Worm (Caenorhabditis elegans) whole organism, late embryonic: ENCODE data around the gene ZK813.5.

Source experiments
- C08G9.2 ChIP-seq: sonication (generic microtip); optimal IDR thresholded peaks from 2 replicates; lab custom pipeline; 2016; ENCODE audit warnings: mild to moderate bottlenecking, missing genetic modification characterization, moderate library complexity, missing compliant biosample characterization
- F13H6.1 ChIP-seq: sonication (generic microtip); optimal IDR thresholded peaks from 2 replicates; lab custom pipeline; 2016; ENCODE audit warnings: missing genetic modification characterization, missing compliant biosample characterization
- K09A11.1 ChIP-seq: sonication (generic microtip); optimal IDR thresholded peaks from 2 replicates; lab custom pipeline; 2017; ENCODE audit warnings: antibody characterized with exemption, mild to moderate bottlenecking, missing genetic modification characterization, missing compliant biosample characterization; ENCODE audit not compliant: insufficient read depth
- ama-1 ChIP-seq: fragments of 150-350 bp; optimal IDR thresholded peaks from 2 replicates; lab custom pipeline; 2014
- ceh-14 ChIP-seq: sonication (generic microtip); optimal IDR thresholded peaks from 2 replicates; lab custom pipeline; 2016; ENCODE audit warnings: missing genotype, missing genetic modification characterization, missing compliant biosample characterization
- ceh-2 ChIP-seq: sonication (generic microtip); optimal IDR thresholded peaks from 2 replicates; lab custom pipeline; 2016; ENCODE audit warnings: missing genotype, missing genetic modification characterization, missing compliant biosample characterization
- ceh-22 ChIP-seq: sonication (generic microtip); optimal IDR thresholded peaks from 2 replicates; lab custom pipeline; 2017; ENCODE audit warnings: missing biosample characterization, missing genetic modification characterization
- ceh-24 ChIP-seq: sonication (generic microtip); optimal IDR thresholded peaks from 2 replicates; lab custom pipeline; 2016; ENCODE audit warnings: mild to moderate bottlenecking, missing genetic modification characterization, missing compliant biosample characterization
- ceh-30 ChIP-seq: fragments of 150-350 bp; optimal IDR thresholded peaks from 2 replicates; lab custom pipeline; 2014; ENCODE audit warnings: missing biosample characterization, missing genetic modification characterization
- ceh-31 ChIP-seq: sonication (generic microtip); optimal IDR thresholded peaks from 2 replicates; lab custom pipeline; 2016; ENCODE audit warnings: missing genetic modification characterization, missing compliant biosample characterization
- ceh-34 ChIP-seq: sonication (generic microtip); optimal IDR thresholded peaks from 2 replicates; lab custom pipeline; 2016; ENCODE audit warnings: mild to moderate bottlenecking, missing genetic modification characterization, missing compliant biosample characterization
- ceh-45 ChIP-seq: fragments of 200-800 bp; sonication (Bioruptor generic); IDR thresholded peaks from 2 replicates; pipeline ENCODE4 v1.3.6; 2022; ENCODE audit warnings: missing genetic modification reagents, missing genetic modification characterization, missing compliant biosample characterization
- ceh-6 ChIP-seq: fragments of 200-800 bp; sonication (Bioruptor generic); optimal IDR thresholded peaks from 2 replicates; lab custom pipeline; 2018; ENCODE audit warnings: mild to moderate bottlenecking, missing genetic modification characterization, missing compliant biosample characterization
- ceh-9 ChIP-seq: sonication (generic microtip); optimal IDR thresholded peaks from 2 replicates; lab custom pipeline; 2016; ENCODE audit warnings: mild to moderate bottlenecking, missing genetic modification characterization, inconsistent platforms, missing compliant biosample characterization
- che-1 ChIP-seq: sonication (generic microtip); optimal IDR thresholded peaks from 2 replicates; lab custom pipeline; 2016; ENCODE audit warnings: mild to moderate bottlenecking, missing genetic modification characterization, missing compliant biosample characterization
- dve-1 ChIP-seq: sonication (generic microtip); optimal IDR thresholded peaks from 2 replicates; lab custom pipeline; 2017; ENCODE audit warnings: antibody characterized with exemption, mild to moderate bottlenecking, missing genetic modification characterization, missing compliant biosample characterization
- ets-4 ChIP-seq: sonication (generic microtip); optimal IDR thresholded peaks from 2 replicates; lab custom pipeline; 2016; ENCODE audit warnings: missing genetic modification characterization, missing compliant biosample characterization
- fax-1 ChIP-seq: sonication (generic microtip); optimal IDR thresholded peaks from 2 replicates; lab custom pipeline; 2016; ENCODE audit warnings: missing genotype, missing genetic modification characterization, missing compliant biosample characterization
- fkh-10 ChIP-seq: fragments of 150-350 bp; optimal IDR thresholded peaks from 2 replicates; lab custom pipeline; 2014; ENCODE audit warnings: missing biosample characterization, missing genetic modification reagents, missing genetic modification characterization
- gmeb-2 ChIP-seq: sonication (generic microtip); optimal IDR thresholded peaks from 2 replicates; lab custom pipeline; 2016; ENCODE audit warnings: missing genetic modification characterization, inconsistent platforms, missing compliant biosample characterization
- hlh-6 ChIP-seq: sonication (generic microtip); optimal IDR thresholded peaks from 2 replicates; lab custom pipeline; 2016; ENCODE audit warnings: missing genotype, missing genetic modification characterization, missing compliant biosample characterization
- hlh-8 ChIP-seq: sonication (generic microtip); optimal IDR thresholded peaks from 2 replicates; lab custom pipeline; 2016; ENCODE audit warnings: missing genotype, missing genetic modification characterization, missing compliant biosample characterization
- nfya-1 ChIP-seq: sonication (generic microtip); optimal IDR thresholded peaks from 2 replicates; lab custom pipeline; 2017; ENCODE audit warnings: missing genetic modification characterization, mild to moderate bottlenecking, missing compliant biosample characterization, antibody characterized with exemption, moderate library complexity
- odd-2 ChIP-seq: sonication (generic microtip); optimal IDR thresholded peaks from 2 replicates; lab custom pipeline; 2017; ENCODE audit warnings: antibody characterized with exemption, mild to moderate bottlenecking, missing genetic modification characterization, missing compliant biosample characterization
- pax-1 ChIP-seq: fragments of 150-350 bp; optimal IDR thresholded peaks from 2 replicates; lab custom pipeline; 2014; ENCODE audit warnings: missing biosample characterization, missing genetic modification characterization
- pqm-1 ChIP-seq: sonication (generic microtip); optimal IDR thresholded peaks from 2 replicates; lab custom pipeline; 2016; ENCODE audit warnings: missing genetic modification characterization, missing compliant biosample characterization
- sox-2 ChIP-seq: fragments of 200-800 bp; sonication (Bioruptor generic); IDR thresholded peaks from 2 replicates; pipeline ENCODE4 v1.3.6; 2022; ENCODE audit warnings: missing genetic modification reagents, missing genetic modification characterization, missing compliant biosample characterization
- sox-4 ChIP-seq: sonication (generic microtip); optimal IDR thresholded peaks from 2 replicates; lab custom pipeline; 2017; ENCODE audit warnings: mild to moderate bottlenecking, missing genetic modification characterization, inconsistent platforms, missing compliant biosample characterization
- syd-9 ChIP-seq: sonication (generic microtip); optimal IDR thresholded peaks from 2 replicates; lab custom pipeline; 2016; ENCODE audit warnings: mild to moderate bottlenecking, missing genetic modification characterization, moderate library complexity, missing compliant biosample characterization
- tbx-2 ChIP-seq: sonication (generic microtip); optimal IDR thresholded peaks from 2 replicates; lab custom pipeline; 2016; ENCODE audit warnings: missing genetic modification characterization, missing compliant biosample characterization
- tbx-7 ChIP-seq: sonication (generic microtip); optimal IDR thresholded peaks from 2 replicates; lab custom pipeline; 2016; ENCODE audit warnings: missing genotype, missing genetic modification characterization, missing compliant biosample characterization
- unc-42 ChIP-seq: sonication (generic microtip); optimal IDR thresholded peaks from 2 replicates; lab custom pipeline; 2016; ENCODE audit warnings: missing genotype, missing genetic modification characterization, missing compliant biosample characterization
- unc-55 ChIP-seq: sonication (generic microtip); optimal IDR thresholded peaks from 2 replicates; lab custom pipeline; 2017; ENCODE audit warnings: missing biosample characterization, missing genetic modification reagents, missing genetic modification characterization
- unc-86 ChIP-seq: sonication (generic microtip); optimal IDR thresholded peaks from 2 replicates; lab custom pipeline; 2016; ENCODE audit warnings: missing genetic modification characterization, missing compliant biosample characterization
- ztf-16 ChIP-seq: sonication (generic microtip); optimal IDR thresholded peaks from 2 replicates; lab custom pipeline; 2017; ENCODE audit warnings: missing genetic modification characterization, missing compliant biosample characterization

The ZK813.5 gene

ce11 chrX:3429122-3429521 lies 21.9 kb downstream of the ZK813.5 start:
- TF ChIP-seq K09A11.1 (tag; lab: Kevin White, UChicago) = no peak
- peak; percentile 79 for TF ChIP-seq unc-42 (tag; lab: Kevin White, UChicago)

ce11 chrX:3424516-3424915 lies 26.5 kb downstream of the ZK813.5 start, which contains the start of gene ZK813.6:
ZK813.6 (plus strand) TSS chrX:3424816.
- no peak for TF ChIP-seq pax-1 (tag; lab: Kevin White, UChicago)
- no peak for TF ChIP-seq ceh-2 (tag; lab: Kevin White, UChicago)
- TF ChIP-seq ceh-45 (GFP tag; lab: Robert Waterston, UW) = no peak

- TF ChIP-seq fax-1 = no peak
- TF ChIP-seq ceh-24 (tag; lab: Kevin White, UChicago) = no peak
- TF ChIP-seq ceh-30 = no peak
- TF ChIP-seq gmeb-2 = no peak
- no peak for TF ChIP-seq ceh-22 (tag; lab: Kevin White, UChicago)
- no peak for TF ChIP-seq ceh-45 (GFP tag; lab: Robert Waterston, UW)
- TF ChIP-seq ceh-14 = no peak
- TF ChIP-seq F13H6.1 = no peak
- TF ChIP-seq unc-55 (GFP tag; lab: Kevin White, UChicago) = no peak
- TF ChIP-seq, all 69 proteins: peak for 0
These were observed 31.9 kb downstream of the ZK813.5 start, which contains the start of gene C04F6.7 for ce11 chrX:3419084-3419483. C04F6.7 (minus strand) TSS chrX:3419184.

ce11 chrX:3416063-3416462 lies 35.0 kb downstream of the ZK813.5 start:
- no peak for TF ChIP-seq ets-4

ce11 chrX:3414660-3415144 lies 36.3 kb downstream of the ZK813.5 start, which contains the start of gene dhs-27:
dhs-27 (minus strand) TSS chrX:3414710.
- TF ChIP-seq ceh-6 (GFP tag; lab: Kevin White, UChicago) (no peak), hlh-6 (no peak), ztf-16 (no peak), pqm-1 (no peak), ceh-2 (tag; lab: Kevin White, UChicago) (no peak), ceh-14 (no peak), tbx-7 (tag; lab: Kevin White, UChicago) (no peak), sox-4 (tag; lab: Kevin White, UChicago) (no peak), unc-86 (tag; lab: Kevin White, UChicago) (no peak), tbx-2 (tag; lab: Kevin White, UChicago) (no peak), nfya-1 (no peak), odd-2 (tag; lab: Kevin White, UChicago) (no peak), dve-1 (tag; lab: Kevin White, UChicago) (no peak)

- TF ChIP-seq ceh-2 (tag; lab: Kevin White, UChicago) = peak; percentile 16
- no peak for TF ChIP-seq hlh-8
- TF ChIP-seq tbx-2 (tag; lab: Kevin White, UChicago) = peak; percentile 25
- peak; percentile 6 for TF ChIP-seq ceh-31 (tag; lab: Kevin White, UChicago)
- peak; percentile 13 for TF ChIP-seq C08G9.2 (tag; lab: Kevin White, UChicago)
These were observed 39.4 kb downstream of the ZK813.5 start, which contains the start of gene unc-78 for ce11 chrX:3411565-3412022. unc-78 (minus strand) TSS chrX:3411615.

- TF ChIP-seq F13H6.1 = no peak
- TF ChIP-seq unc-42 (tag; lab: Kevin White, UChicago) = no peak
- no peak for TF ChIP-seq ceh-34 (tag; lab: Kevin White, UChicago)
- no peak for TF ChIP-seq che-1 (tag; lab: Kevin White, UChicago)
- TF ChIP-seq tbx-2 (tag; lab: Kevin White, UChicago) = no peak
- no peak for TF ChIP-seq fkh-10 (GFP tag; lab: Kevin White, UChicago)
- TF ChIP-seq ceh-24 (tag; lab: Kevin White, UChicago) = no peak
- no peak for TF ChIP-seq sox-2 (GFP tag; lab: Robert Waterston, UW)
- TF ChIP-seq pax-1 (tag; lab: Kevin White, UChicago) = no peak
- no peak for TF ChIP-seq K09A11.1 (tag; lab: Kevin White, UChicago)
- TF ChIP-seq ceh-45 (GFP tag; lab: Robert Waterston, UW) = no peak
- no peak for TF ChIP-seq syd-9 (tag; lab: Kevin White, UChicago)
- TF ChIP-seq nfya-1 = no peak
- no peak for TF ChIP-seq ama-1
- TF ChIP-seq ceh-9 (tag; lab: Kevin White, UChicago) = no peak
- no peak for TF ChIP-seq unc-86 (tag; lab: Kevin White, UChicago)
- TF ChIP-seq tbx-7 (tag; lab: Kevin White, UChicago) = no peak
These were observed 42.2 kb downstream of the ZK813.5 start for ce11 chrX:3408717-3409303.
